Fruit fly (Drosophila melanogaster): ENCODE results near the gene CG42853.

The CG42853 gene

DNA sequence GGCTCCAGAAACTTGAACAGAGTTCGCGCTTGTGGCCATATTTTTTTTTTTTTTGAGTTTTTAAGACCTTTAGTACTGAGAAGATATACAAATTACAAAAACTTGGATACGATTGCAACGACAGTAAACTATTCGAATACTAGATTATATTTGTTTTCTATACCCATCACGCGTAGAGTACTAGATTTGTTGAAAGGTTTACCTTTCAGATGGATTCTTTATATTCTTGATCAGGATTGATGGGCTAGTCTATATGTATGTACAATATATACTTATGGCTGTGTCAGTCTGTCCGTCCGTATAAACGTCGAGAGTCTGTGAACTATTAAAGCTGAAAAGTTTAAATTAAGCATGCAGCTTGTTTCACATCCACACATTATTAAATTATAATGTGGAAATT lies at the start of gene CG42853:
CG42853 (minus strand) TSS at position 101 of the 400 bp plus-strand sequence.
- TF ChIP-seq cnc (optimal IDR thresholded peaks at IDR 0.05): no peak
- TF ChIP-seq cic (GFP tag; optimal IDR thresholded peaks at IDR 0.05): no peak
- no peak for TF ChIP-seq bab1 (GFP tag; optimal IDR thresholded peaks at IDR 0.05)
- TF ChIP-seq toe (GFP tag; optimal IDR thresholded peaks at IDR 0.05): no peak
- no peak for TF ChIP-seq CG11617 (GFP tag; optimal IDR thresholded peaks at IDR 0.05)
- TF ChIP-seq Mnt (GFP tag; optimal IDR thresholded peaks at IDR 0.05): no peak
- no peak for TF ChIP-seq tj (GFP tag; optimal IDR thresholded peaks at IDR 0.05)
- no peak for TF ChIP-seq CG7045 (GFP tag; optimal IDR thresholded peaks at IDR 0.05)
- no peak for TF ChIP-seq Crg-1 (GFP tag; optimal IDR thresholded peaks at IDR 0.05)
- no peak for TF ChIP-seq CG5204 (GFP tag; optimal IDR thresholded peaks at IDR 0.05)
- TF ChIP-seq CG7101 (tag; optimal IDR thresholded peaks at IDR 0.05): no peak
- no peak for TF ChIP-seq kay (GFP tag; ENCODE audit: borderline replicate concordance)
- no peak for TF ChIP-seq ovo (GFP tag; optimal IDR thresholded peaks at IDR 0.05)

DNA sequence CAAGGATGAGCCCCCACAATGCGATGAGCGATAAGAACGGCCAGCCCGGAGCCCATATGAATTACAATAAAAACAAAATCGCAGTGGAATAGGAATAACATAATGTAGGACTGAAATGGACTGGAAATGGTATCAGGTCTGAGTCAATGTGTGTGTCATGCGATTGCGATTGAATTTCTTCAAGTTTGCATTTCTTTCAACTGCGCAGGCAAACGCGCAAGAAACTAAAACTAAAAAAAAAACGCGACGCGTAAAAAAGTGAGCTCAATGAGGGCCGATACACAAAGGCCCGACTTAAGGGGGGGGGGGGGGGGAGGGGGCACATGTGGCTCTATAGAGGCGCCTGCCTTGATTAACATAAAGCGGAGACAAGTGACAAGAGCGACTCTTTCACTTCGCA lies 49.3 kb upstream of the CG42853 start:
- TF ChIP-seq tj (GFP tag; optimal IDR thresholded peaks at IDR 0.05): peak; percentile 88
- peak; percentile 62 for TF ChIP-seq kay (GFP tag; ENCODE audit: borderline replicate concordance)
- no peak for TF ChIP-seq bab1 (GFP tag; optimal IDR thresholded peaks at IDR 0.05)

DNA sequence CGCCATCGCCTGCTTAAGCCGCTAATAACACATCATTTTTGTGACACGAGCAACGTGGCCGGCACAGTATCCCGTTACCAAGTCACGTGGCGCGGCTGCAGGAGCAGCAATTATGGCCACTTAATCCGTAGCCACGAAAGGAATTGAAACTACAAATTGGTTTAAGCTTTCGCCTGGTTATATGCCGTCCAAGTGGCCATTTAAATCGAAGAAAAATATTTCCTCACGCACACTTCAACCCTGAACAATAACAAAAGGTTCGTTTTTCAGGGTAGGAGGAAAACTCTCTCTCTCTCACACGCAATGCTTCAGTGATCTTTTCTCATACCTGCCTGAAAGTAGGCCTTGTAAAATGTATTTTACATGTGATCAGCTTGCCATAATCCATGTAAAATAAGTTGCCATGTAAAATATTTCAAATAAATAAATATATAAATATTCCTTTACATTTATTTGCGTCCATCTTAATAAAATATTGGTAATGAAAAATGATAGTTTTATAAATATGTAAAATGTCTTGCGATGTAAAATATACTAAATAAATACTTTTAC lies 45.3 kb upstream of the CG42853 start:
- TF ChIP-seq CG7101 (tag; optimal IDR thresholded peaks at IDR 0.05) (no peak), CG14711 (tag; optimal IDR thresholded peaks at IDR 0.05) (peak; percentile 9), Mnt (GFP tag; optimal IDR thresholded peaks at IDR 0.05) (no peak), Crg-1 (GFP tag; optimal IDR thresholded peaks at IDR 0.05) (no peak), pad (GFP tag; optimal IDR thresholded peaks at IDR 0.05) (no peak), CG12768 (GFP tag; optimal IDR thresholded peaks at IDR 0.05) (no peak)

DNA sequence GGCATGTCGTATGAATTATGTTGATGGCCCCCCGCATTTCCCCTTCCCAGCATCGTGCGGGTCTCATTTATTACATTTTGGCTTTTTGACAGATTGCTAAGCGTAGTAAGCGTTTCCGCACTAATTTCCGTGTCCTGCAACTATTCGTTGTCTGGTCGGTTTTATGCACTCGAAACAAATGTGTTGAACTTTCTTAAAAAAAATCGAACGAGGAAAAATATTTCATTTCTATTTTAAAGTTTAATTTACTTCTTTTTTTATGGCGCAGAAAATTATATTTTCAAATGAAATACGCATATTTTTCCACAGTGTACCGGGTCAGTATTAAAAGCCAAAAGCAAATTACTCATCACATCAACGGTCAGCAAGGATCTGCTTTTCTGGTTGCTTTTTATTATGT lies 43.0 kb upstream of the CG42853 start:
- TF ChIP-seq CG7045 (GFP tag; optimal IDR thresholded peaks at IDR 0.05): no peak
- TF ChIP-seq CG7101 (tag; optimal IDR thresholded peaks at IDR 0.05): no peak
- TF ChIP-seq CG5204 (GFP tag; optimal IDR thresholded peaks at IDR 0.05): no peak
- TF ChIP-seq bab1 (GFP tag; optimal IDR thresholded peaks at IDR 0.05): no peak
- TF ChIP-seq cic (GFP tag; optimal IDR thresholded peaks at IDR 0.05): no peak
- TF ChIP-seq Mnt (GFP tag; optimal IDR thresholded peaks at IDR 0.05): no peak

DNA sequence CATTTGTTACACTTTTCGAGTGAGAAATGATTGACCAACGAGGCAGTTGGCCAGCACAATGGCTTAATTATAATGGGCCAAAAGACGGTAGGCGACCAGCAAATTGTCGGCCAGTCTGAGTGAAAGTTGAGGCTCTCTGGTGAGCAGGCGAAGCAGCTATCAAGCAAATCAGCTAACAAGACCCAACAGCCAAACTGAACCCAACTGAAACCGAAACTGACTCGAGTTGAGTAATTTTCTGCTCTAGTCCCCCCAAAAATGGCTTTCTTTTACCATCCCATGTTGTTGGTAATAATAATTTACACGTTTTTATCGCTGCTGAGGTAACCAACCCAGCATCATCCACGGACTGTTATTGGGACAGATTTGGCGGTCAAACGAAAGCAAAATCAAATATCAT lies 41.3 kb upstream of the CG42853 start:
- TF ChIP-seq Hr96 (GFP tag; optimal IDR thresholded peaks at IDR 0.05): no peak
- no peak for TF ChIP-seq cic (GFP tag; optimal IDR thresholded peaks at IDR 0.05)
- no peak for TF ChIP-seq CG5204 (GFP tag; optimal IDR thresholded peaks at IDR 0.05)
- no peak for TF ChIP-seq Mnt (GFP tag; optimal IDR thresholded peaks at IDR 0.05)
- TF ChIP-seq CG7045 (GFP tag; optimal IDR thresholded peaks at IDR 0.05): no peak
- no peak for TF ChIP-seq tj (GFP tag; optimal IDR thresholded peaks at IDR 0.05)
- no peak for TF ChIP-seq kay (GFP tag; ENCODE audit: borderline replicate concordance)
- no peak for TF ChIP-seq CG11617 (GFP tag; optimal IDR thresholded peaks at IDR 0.05)
- no peak for TF ChIP-seq CG33017 (tag; optimal IDR thresholded peaks at IDR 0.05)
- TF ChIP-seq pad (GFP tag; optimal IDR thresholded peaks at IDR 0.05): no peak
- no peak for TF ChIP-seq ovo (GFP tag; optimal IDR thresholded peaks at IDR 0.05)
- TF ChIP-seq CG14711 (tag; optimal IDR thresholded peaks at IDR 0.05): no peak

DNA sequence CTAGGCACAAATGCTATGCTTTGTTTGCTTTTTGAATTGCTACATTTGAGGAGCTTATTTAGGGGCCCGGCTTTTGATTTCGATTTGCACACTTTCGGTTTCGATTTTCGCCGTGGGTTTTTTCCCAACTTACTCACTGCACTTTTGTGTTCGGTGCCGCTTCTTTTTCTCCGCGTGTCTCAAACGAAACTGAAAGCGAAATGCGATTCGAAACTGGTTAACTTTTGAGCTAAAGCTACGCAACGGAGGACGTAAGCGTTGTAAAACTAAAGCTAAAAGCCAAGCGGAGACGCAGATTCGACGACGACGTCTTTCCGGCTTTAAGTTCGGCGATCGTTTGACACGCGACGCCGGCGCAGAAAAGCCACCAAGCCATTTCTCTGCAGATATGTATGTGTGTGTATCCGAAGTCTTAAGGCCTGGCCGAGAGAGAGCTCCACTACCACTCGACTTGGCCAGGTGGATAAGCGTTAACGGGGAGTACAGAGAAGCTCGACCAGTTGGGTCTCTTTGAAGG lies 40.4 kb upstream of the CG42853 start, which contains the start of gene CG13699:
CG13699 (minus strand) TSS at position 349 of the 517 bp plus-strand sequence.
- TF ChIP-seq tj (GFP tag; optimal IDR thresholded peaks at IDR 0.05): no peak
- TF ChIP-seq CG7101 (tag; optimal IDR thresholded peaks at IDR 0.05): no peak
- TF ChIP-seq ovo (GFP tag; optimal IDR thresholded peaks at IDR 0.05): no peak

DNA sequence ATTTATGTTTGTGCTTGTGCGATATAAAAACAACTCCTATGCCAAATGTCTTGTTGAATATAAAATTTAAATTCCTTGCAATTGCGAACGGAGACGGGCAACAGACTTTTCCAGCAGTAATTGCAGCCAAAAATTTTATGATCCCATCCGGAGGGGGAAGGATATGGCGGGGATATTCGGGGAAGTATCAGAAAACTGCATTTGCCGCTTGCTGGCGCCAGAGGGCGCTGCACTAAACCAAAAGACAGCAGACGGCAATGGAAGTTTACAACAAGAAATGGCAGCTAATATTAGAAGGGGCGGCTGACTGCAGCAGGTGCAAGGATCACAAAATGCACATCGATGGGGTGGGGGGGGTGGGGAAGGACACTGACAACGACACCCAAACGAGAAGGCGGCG lies 39.4 kb upstream of the CG42853 start:
- no peak for TF ChIP-seq ovo (GFP tag; optimal IDR thresholded peaks at IDR 0.05)
- TF ChIP-seq Clk (GFP tag; optimal IDR thresholded peaks at IDR 0.05): no peak

DNA sequence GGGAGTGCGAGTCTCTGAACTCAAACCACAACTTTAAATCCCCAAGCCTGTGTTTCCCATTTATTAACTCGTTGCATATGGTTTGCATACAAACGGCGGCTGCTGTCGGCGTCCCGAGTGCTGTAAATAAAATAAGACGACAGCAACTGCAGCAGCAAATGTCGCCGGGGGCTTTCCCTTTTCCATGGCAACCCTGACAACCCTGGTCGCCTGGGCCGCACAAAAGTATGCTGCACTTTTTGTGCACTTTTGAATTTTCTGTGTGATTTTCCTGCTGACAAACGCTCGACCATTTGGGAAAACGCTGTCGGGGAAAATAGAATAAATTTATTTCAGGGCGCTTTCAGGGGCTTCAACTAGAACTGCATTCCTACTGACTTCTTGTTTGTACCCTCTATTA lies 32.4 kb upstream of the CG42853 start:
- TF ChIP-seq cic (GFP tag; optimal IDR thresholded peaks at IDR 0.05) (no peak), CG14711 (tag; optimal IDR thresholded peaks at IDR 0.05) (peak; percentile 32)

DNA sequence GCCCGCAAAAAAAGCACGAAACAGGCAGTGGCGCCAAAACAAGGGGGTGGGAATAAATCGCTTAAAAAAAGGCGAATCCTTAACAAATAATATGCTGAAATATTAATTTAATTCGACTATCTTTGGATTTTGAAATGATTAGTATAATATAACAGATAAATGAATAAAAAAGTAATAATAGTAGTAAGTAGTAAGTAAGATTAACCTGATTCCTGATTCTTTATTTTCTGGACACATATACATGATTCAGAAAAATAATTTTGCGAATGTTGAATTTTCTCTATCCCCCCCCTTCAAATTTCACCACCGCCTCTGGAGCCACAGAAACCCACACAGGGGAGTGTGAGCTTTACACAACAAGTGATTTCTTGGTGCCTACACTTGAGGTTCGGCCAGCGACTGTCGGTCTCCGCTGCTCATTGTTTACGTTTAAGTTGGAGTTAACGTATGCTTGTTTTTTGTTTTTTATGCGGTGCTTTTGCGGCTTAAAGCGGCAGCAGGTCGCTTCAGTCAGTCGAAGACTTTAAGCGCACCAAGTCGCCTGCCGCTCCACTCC lies 26.7 kb upstream of the CG42853 start, which contains the start of gene CG7330:
CG7330 (plus strand) TSS at position 506 of the 556 bp plus-strand sequence.
- TF ChIP-seq bab1 (GFP tag; optimal IDR thresholded peaks at IDR 0.05) (peak; percentile 94), toe (GFP tag; optimal IDR thresholded peaks at IDR 0.05) (peak; percentile 7), Clk (GFP tag; optimal IDR thresholded peaks at IDR 0.05) (no peak), CG7101 (tag; optimal IDR thresholded peaks at IDR 0.05) (peak; percentile 35), CG5204 (GFP tag; optimal IDR thresholded peaks at IDR 0.05) (no peak), tj (GFP tag; optimal IDR thresholded peaks at IDR 0.05) (peak; percentile 56), Crg-1 (GFP tag; optimal IDR thresholded peaks at IDR 0.05) (peak; percentile 49), Hr96 (GFP tag; optimal IDR thresholded peaks at IDR 0.05) (no peak), pad (GFP tag; optimal IDR thresholded peaks at IDR 0.05) (peak; percentile 72), CG14711 (tag; optimal IDR thresholded peaks at IDR 0.05) (peak; percentile 56), CG1620 (GFP tag; optimal IDR thresholded peaks at IDR 0.05) (peak; percentile 30), kay (GFP tag; ENCODE audit: borderline replicate concordance) (no peak), CG12768 (GFP tag; optimal IDR thresholded peaks at IDR 0.05) (no peak), CG11617 (GFP tag; optimal IDR thresholded peaks at IDR 0.05) (peak; percentile 53)
